Worm (Caenorhabditis elegans) whole organism, late embryonic: Measurements from ENCODE around the gene F14D7.3.

Experiments used
- T23F11.4 ChIP-seq: fragments of 200-800 bp; sonication (Bioruptor generic); optimal IDR thresholded peaks from 2 replicates; lab custom pipeline; 2018; ENCODE audit warnings: mild to moderate bottlenecking, missing genetic modification characterization, missing compliant biosample characterization
- ceh-30 ChIP-seq: fragments of 150-350 bp; optimal IDR thresholded peaks from 2 replicates; lab custom pipeline; 2014; ENCODE audit warnings: missing biosample characterization, missing genetic modification characterization
- elt-2 ChIP-seq: sonication (generic microtip); optimal IDR thresholded peaks from 2 replicates; lab custom pipeline; 2016; ENCODE audit warnings: missing genetic modification reagents, missing genetic modification characterization, missing compliant biosample characterization
- eyg-1 ChIP-seq: sonication (generic microtip); optimal IDR thresholded peaks from 2 replicates; lab custom pipeline; 2016; ENCODE audit warnings: missing genotype, missing genetic modification characterization, missing compliant biosample characterization
- hlh-8 ChIP-seq: sonication (generic microtip); optimal IDR thresholded peaks from 2 replicates; lab custom pipeline; 2016; ENCODE audit warnings: missing genotype, missing genetic modification characterization, missing compliant biosample characterization
- odd-2 ChIP-seq: sonication (generic microtip); optimal IDR thresholded peaks from 2 replicates; lab custom pipeline; 2017; ENCODE audit warnings: antibody characterized with exemption, mild to moderate bottlenecking, missing genetic modification characterization, missing compliant biosample characterization
- tbx-2 ChIP-seq: sonication (generic microtip); optimal IDR thresholded peaks from 2 replicates; lab custom pipeline; 2016; ENCODE audit warnings: missing genetic modification characterization, missing compliant biosample characterization
- unc-55 ChIP-seq: sonication (generic microtip); optimal IDR thresholded peaks from 2 replicates; lab custom pipeline; 2017; ENCODE audit warnings: missing biosample characterization, missing genetic modification reagents, missing genetic modification characterization

Gene F14D7.3

ce11 chrV:14336655-14337054 lies 40.1 kb downstream of the F14D7.3 start, which contains the start of gene srm-6:
Gene srm-6, plus strand, starts transcription at chrV:14336955.
- no peak for TF ChIP-seq eyg-1 (tag; lab: Kevin White, UChicago)

- TF ChIP-seq ceh-30 (tag; lab: Kevin White, UChicago) (no peak), T23F11.4 (GFP tag; lab: Kevin White, UChicago) (no peak), odd-2 (tag; lab: Kevin White, UChicago) (no peak), tbx-2 (tag; lab: Kevin White, UChicago) (no peak), elt-2 (tag; lab: Kevin White, UChicago) (no peak), unc-55 (GFP tag; lab: Kevin White, UChicago) (no peak), hlh-8 (tag; lab: Kevin White, UChicago) (no peak)
- TF ChIP-seq, all 69 proteins: peak for 0
Measured at ce11 chrV:14341672-14342071, 45.1 kb downstream of the F14D7.3 start, which contains the start of gene F47B8.10. Gene F47B8.10, plus strand, starts transcription at chrV:14341972.
